Fruit fly (Drosophila melanogaster): ENCODE data around the gene polybromo.

The polybromo gene

DNA sequence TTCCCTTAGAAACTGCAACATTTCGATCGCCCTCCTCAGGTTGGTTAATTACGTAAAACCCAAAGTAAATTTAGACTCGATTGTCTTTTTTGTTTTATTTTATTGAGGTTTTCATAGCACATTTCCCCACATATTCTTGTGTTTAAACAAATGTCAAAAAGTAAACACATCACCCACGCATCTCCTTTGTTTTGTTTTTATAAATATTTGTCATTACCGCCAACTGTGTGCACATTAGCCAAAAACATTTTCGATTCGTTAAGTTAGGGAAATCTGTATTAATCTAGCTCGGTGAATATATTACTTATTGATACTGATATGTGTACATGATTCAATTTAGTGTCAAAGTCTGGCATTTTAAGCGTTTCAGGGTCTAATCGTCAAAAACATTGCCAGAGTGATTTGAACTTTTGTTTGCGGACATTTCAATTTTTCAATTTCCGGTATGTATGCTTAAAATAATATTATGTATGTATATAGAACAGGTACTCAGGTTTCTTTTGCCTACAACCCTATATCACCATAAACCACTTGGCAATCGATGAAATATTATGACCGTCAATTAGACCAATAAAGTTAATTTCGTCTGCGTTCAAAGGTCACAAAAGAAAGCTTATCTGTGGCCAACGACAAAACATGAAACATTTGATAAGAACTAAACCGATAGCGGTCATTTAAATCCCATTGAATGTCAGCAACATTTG, 4.7 kb upstream of the polybromo start (continued):
- TF ChIP-seq CG15514 (GFP tag; optimal IDR thresholded peaks at IDR 0.05), result peak; percentile 74
- TF ChIP-seq CG6765 (GFP tag; optimal IDR thresholded peaks at IDR 0.05), result peak; percentile 69
- TF ChIP-seq salm (tag; optimal IDR thresholded peaks at IDR 0.05), result peak; percentile 57
- no peak for TF ChIP-seq hkb (optimal IDR thresholded peaks at IDR 0.05)
- TF ChIP-seq hkb (GFP tag; IDR thresholded peaks at IDR 0.05), result peak; percentile 33; the same call in 1 of the 2 replicates
- no peak for TF ChIP-seq CG16779 (GFP tag; IDR thresholded peaks at IDR 0.05)
- no peak for TF ChIP-seq CG17361 (GFP tag; IDR thresholded peaks at IDR 0.05)
- peak; percentile 65 for TF ChIP-seq CG13296 (GFP tag; optimal IDR thresholded peaks at IDR 0.05)
- TF ChIP-seq CG9817 (tag; optimal IDR thresholded peaks at IDR 0.05), result peak; percentile 9
- peak; percentile 74 for TF ChIP-seq CG3281 (GFP tag; optimal IDR thresholded peaks at IDR 0.05)
- peak; percentile 16 for TF ChIP-seq Dek (tag; optimal IDR thresholded peaks at IDR 0.05)
- peak; percentile 82 for TF ChIP-seq BtbVII (GFP tag; optimal IDR thresholded peaks at IDR 0.05)
- peak; percentile 70 for TF ChIP-seq CG2875 (GFP tag; optimal IDR thresholded peaks at IDR 0.05)
- no peak for TF ChIP-seq Hr3 (GFP tag; optimal IDR thresholded peaks at IDR 0.05)
- no peak for TF ChIP-seq klu (GFP tag; IDR thresholded peaks at IDR 0.05)
- peak; percentile 45 for TF ChIP-seq cwo (GFP tag; optimal IDR thresholded peaks at IDR 0.05)
- peak; percentile 59 for TF ChIP-seq CG12071 (GFP tag; optimal IDR thresholded peaks at IDR 0.05)
- TF ChIP-seq MTF-1 (GFP tag; optimal IDR thresholded peaks at IDR 0.05; ENCODE audit: borderline replicate concordance), result peak; percentile 54
- peak; percentile 74 for TF ChIP-seq CG1233 (GFP tag; optimal IDR thresholded peaks at IDR 0.05)
- TF ChIP-seq Doc3 (GFP tag; IDR thresholded peaks at IDR 0.05; ENCODE audit: partially characterized antibody), result no peak
- TF ChIP-seq CG9727 (GFP tag; optimal IDR thresholded peaks at IDR 0.05), result peak; percentile 47
- TF ChIP-seq Vsx1 (GFP tag; optimal IDR thresholded peaks at IDR 0.05), result peak; percentile 67

DNA sequence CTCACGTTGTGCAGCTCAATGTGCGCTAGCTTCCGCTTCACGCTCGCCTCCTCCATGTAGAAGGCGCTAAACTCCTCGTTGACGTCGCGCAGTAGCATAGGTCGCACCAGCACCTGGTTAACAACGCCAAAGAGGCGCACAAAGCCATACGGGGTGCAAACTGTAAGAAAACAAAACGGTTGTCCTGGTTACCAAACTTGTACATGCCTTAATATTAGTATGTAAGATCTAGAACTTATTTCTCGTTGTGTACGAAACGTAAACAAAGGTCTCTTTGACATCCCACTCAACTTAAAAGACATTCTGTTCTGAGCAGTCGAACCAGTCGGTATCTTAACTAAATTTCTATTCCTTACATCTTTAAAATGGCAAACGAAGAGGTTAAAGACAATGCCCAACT, 2.3 kb upstream of the polybromo start, which contains the start of gene CG6980:
Gene CG6980, plus strand, starts transcription at position 301 of the 400 bp plus-strand sequence.
- TF ChIP-seq Nf-YA (GFP tag; IDR thresholded peaks at IDR 0.05) (no peak), lov (optimal IDR thresholded peaks at IDR 0.05) (no peak), lov (GFP tag; IDR thresholded peaks at IDR 0.05) (0 out of 3 replicates have a peak, but pooled peaks have one; percentile 12)

DNA sequence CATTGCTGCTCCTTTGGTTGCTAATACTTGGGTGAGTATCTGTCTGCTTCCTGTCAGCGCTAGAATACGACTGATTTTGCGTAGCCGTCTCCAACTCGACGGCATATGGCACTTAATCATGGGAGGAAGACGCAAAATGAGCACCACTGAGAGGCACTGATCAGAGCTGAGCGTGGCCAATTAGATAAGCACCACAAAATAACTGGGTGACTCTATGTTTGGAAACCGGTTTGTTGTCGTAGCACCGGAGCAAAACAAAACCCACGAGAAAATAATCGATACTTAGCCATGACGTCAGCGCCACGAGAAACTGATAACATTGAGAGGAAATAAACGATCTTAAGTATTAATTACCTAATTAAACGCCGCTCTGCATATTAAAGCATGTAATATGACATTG, 5.6 kb downstream of the polybromo start, which contains the start of gene Ude:
Gene Ude, minus strand, starts transcription at position 166 of the 400 bp plus-strand sequence.
- peak; percentile 61; the same call in 2 of the 3 replicates for TF ChIP-seq ci (GFP tag; IDR thresholded peaks at IDR 0.05)
- TF ChIP-seq CG12391 (tag; optimal IDR thresholded peaks at IDR 0.05), result no peak
- no peak for TF ChIP-seq CG15073 (GFP tag; optimal IDR thresholded peaks at IDR 0.05)
- no peak for TF ChIP-seq MBD-R2 (GFP tag; IDR thresholded peaks at IDR 0.05)
- TF ChIP-seq CG13296 (GFP tag; optimal IDR thresholded peaks at IDR 0.05), result no peak
- no peak for TF ChIP-seq zfh1 (GFP tag; IDR thresholded peaks at IDR 0.05)
- peak in 1 of 2 experiments; percentile 47 for TF ChIP-seq Pdp1 (GFP tag; optimal IDR thresholded peaks at IDR 0.05)
- no peak for TF ChIP-seq wek (GFP tag; optimal IDR thresholded peaks at IDR 0.05)
- TF ChIP-seq ap (GFP tag; IDR thresholded peaks at IDR 0.05), result no peak
- no peak for TF ChIP-seq CG10462 (GFP tag; optimal IDR thresholded peaks at IDR 0.05)
- TF ChIP-seq vnd (GFP tag; IDR thresholded peaks at IDR 0.05; ENCODE audit: partially characterized antibody), result no peak
- peak; percentile 8 for TF ChIP-seq Sry-β (GFP tag; optimal IDR thresholded peaks at IDR 0.05)
- peak; percentile 56 for TF ChIP-seq CG7745 (tag; optimal IDR thresholded peaks at IDR 0.05)
- 0 out of 3 replicates have a peak, but pooled peaks have one; percentile 39 for TF ChIP-seq so (GFP tag; IDR thresholded peaks at IDR 0.05)
- TF ChIP-seq CG34376 (GFP tag; optimal IDR thresholded peaks at IDR 0.05), result peak; percentile 27
- no peak for TF ChIP-seq ham (GFP tag; IDR thresholded peaks at IDR 0.05)
- TF ChIP-seq D19A (tag; optimal IDR thresholded peaks at IDR 0.05), result no peak
- TF ChIP-seq CoRest (tag; optimal IDR thresholded peaks at IDR 0.05), result no peak
- no peak for TF ChIP-seq pb (GFP tag; optimal IDR thresholded peaks at IDR 0.05)
- peak; percentile 85; the same call in 2 of the 4 replicates for TF ChIP-seq chinmo (GFP tag; IDR thresholded peaks at IDR 0.05; ENCODE audit: partially characterized antibody)
- TF ChIP-seq Blimp-1 (GFP tag; optimal IDR thresholded peaks at IDR 0.05), result no peak
- 0 out of 2 replicates have a peak, but pooled peaks have one; percentile 18 for TF ChIP-seq Bgb (GFP tag; IDR thresholded peaks at IDR 0.05; ENCODE audit: partially characterized antibody)
- no peak for TF ChIP-seq CG15479 (GFP tag; optimal IDR thresholded peaks at IDR 0.05)
- TF ChIP-seq Vsx1 (GFP tag; optimal IDR thresholded peaks at IDR 0.05), result peak; percentile 83
